Worm (Caenorhabditis elegans): ENCODE data around the gene mrp-2.

ce11 chrX:572601-573000 is at the start of gene mrp-2:
- TF ChIP-seq ama-1 (optimal IDR thresholded peaks at IDR 0.05) (no peak), nhr-232 (tag; optimal IDR thresholded peaks at IDR 0.05) (no peak), hlh-8 (tag; optimal IDR thresholded peaks at IDR 0.05) (no peak), ceh-14 (tag; optimal IDR thresholded peaks at IDR 0.05) (no peak), sdc-2 (tag; optimal IDR thresholded peaks at IDR 0.05) (no peak), lin-11 (tag; optimal IDR thresholded peaks at IDR 0.05) (no peak), nhr-11 (tag; optimal IDR thresholded peaks at IDR 0.05) (no peak), nfya-1 (tag; optimal IDR thresholded peaks at IDR 0.05) (no peak)
